Fruit fly (Drosophila melanogaster) whole organism, embryonic: ENCODE measurements around the gene Nepl13.

Experiments used
- B-H1 ChIP-seq: fragments of 200-800 bp; sonication (Bioruptor generic); IDR thresholded peaks from 3 replicates; pipeline ENCODE4 v1.3.6; 2022; ENCODE audit warnings: missing biosample characterization, missing genetic modification characterization
- BEAF-32 ChIP-seq: fragments of 200-800 bp; sonication (Bioruptor generic); optimal IDR thresholded peaks from 3 replicates; lab custom pipeline; 2017; ENCODE audit warnings: missing biosample characterization, missing genetic modification characterization, mild to moderate bottlenecking, moderate library complexity, missing genetic modification reagents
- C15 ChIP-seq: fragments of 200-800 bp; sonication (Bioruptor generic); IDR thresholded peaks from 3 replicates; pipeline ENCODE4 v1.3.6; 2022; ENCODE audit warnings: missing biosample characterization, missing genetic modification characterization
- CG11247 ChIP-seq: fragments of 200-800 bp; sonication (Bioruptor generic); IDR thresholded peaks from 2 replicates; pipeline ENCODE4 v1.3.6; 2022; ENCODE audit warnings: missing biosample characterization, missing genetic modification characterization
- CG13287 ChIP-seq: fragments of 200-800 bp; sonication (Bioruptor generic); IDR thresholded peaks from 2 replicates; pipeline ENCODE4 v1.3.6; 2022; ENCODE audit warnings: missing biosample characterization, missing genetic modification characterization; ENCODE audit not compliant: partially characterized antibody
- CG14710 ChIP-seq: fragments of 200-800 bp; sonication (Bioruptor generic); optimal IDR thresholded peaks from 3 replicates; lab custom pipeline; 2019; ENCODE audit warnings: missing biosample characterization, mild to moderate bottlenecking, missing genetic modification characterization, moderate library complexity
- CG17186 ChIP-seq: fragments of 200-800 bp; sonication (Bioruptor generic); optimal IDR thresholded peaks from 3 replicates; lab custom pipeline; 2017; ENCODE audit warnings: missing biosample characterization, missing genetic modification reagents, missing genetic modification characterization
- CG1832 ChIP-seq: fragments of 200-800 bp; sonication (Bioruptor generic); optimal IDR thresholded peaks from 2 replicates; lab custom pipeline; 2017; ENCODE audit warnings: missing biosample characterization, mild to moderate bottlenecking, missing genetic modification characterization, inconsistent platforms
- CG2199 ChIP-seq: fragments of 200-800 bp; sonication (Bioruptor generic); IDR thresholded peaks from 3 replicates; pipeline ENCODE4 v1.3.6; 2022; ENCODE audit warnings: missing biosample characterization, missing genetic modification characterization
- CG2889 ChIP-seq: fragments of 200-800 bp; sonication (Bioruptor generic); IDR thresholded peaks from 3 replicates; pipeline ENCODE4 v1.3.6; 2022; ENCODE audit warnings: missing biosample characterization, missing genetic modification characterization
- CG31365 ChIP-seq: fragments of 200-800 bp; sonication (Bioruptor generic); optimal IDR thresholded peaks from 2 replicates; lab custom pipeline; 2018; ENCODE audit warnings: missing biosample characterization, mild to moderate bottlenecking, missing genetic modification characterization
- CG32772 ChIP-seq: fragments of 200-800 bp; sonication (Bioruptor generic); IDR thresholded peaks from 2 replicates; pipeline ENCODE4 v1.3.6; 2022; ENCODE audit warnings: missing biosample characterization, missing genetic modification characterization
- CG34224 ChIP-seq: fragments of 200-800 bp; sonication (Bioruptor generic); IDR thresholded peaks from 3 replicates; pipeline ENCODE4 v1.3.6; 2022; ENCODE audit warnings: missing biosample characterization, missing genetic modification characterization; ENCODE audit not compliant: partially characterized antibody
- CG34422 ChIP-seq: fragments of 200-800 bp; sonication (Bioruptor generic); IDR thresholded peaks from 3 replicates; pipeline ENCODE4 v1.3.6; 2022; ENCODE audit warnings: missing biosample characterization, missing genetic modification characterization
- CG4617 ChIP-seq: fragments of 200-800 bp; sonication (Bioruptor generic); optimal IDR thresholded peaks from 3 replicates; lab custom pipeline; 2016; ENCODE audit warnings: missing biosample characterization, missing genetic modification characterization, borderline replicate concordance
- CG6254 ChIP-seq: fragments of 200-800 bp; sonication (Bioruptor generic); optimal IDR thresholded peaks from 3 replicates; lab custom pipeline; 2017; ENCODE audit warnings: mild to moderate bottlenecking, missing biosample characterization, missing genetic modification reagents, missing genetic modification characterization
- CG7556 ChIP-seq: fragments of 200-800 bp; sonication (Bioruptor generic); optimal IDR thresholded peaks from 2 replicates; lab custom pipeline; 2017; ENCODE audit warnings: missing biosample characterization, mild to moderate bottlenecking, missing genetic modification characterization
- CG9797 ChIP-seq: fragments of 200-800 bp; sonication (Bioruptor generic); optimal IDR thresholded peaks from 3 replicates; lab custom pipeline; 2018; ENCODE audit warnings: missing biosample characterization, mild to moderate bottlenecking, missing genetic modification characterization
- Dp ChIP-seq: fragments of 200-800 bp; sonication (Bioruptor generic); optimal IDR thresholded peaks from 2 replicates; lab custom pipeline; 2018; ENCODE audit warnings: missing biosample characterization, mild to moderate bottlenecking, missing genetic modification characterization, moderate library complexity
- E2f2 ChIP-seq: fragments of 200-800 bp; sonication (Bioruptor generic); IDR thresholded peaks from 2 replicates; pipeline ENCODE4 v1.3.6; 2022; ENCODE audit warnings: missing biosample characterization, missing genetic modification characterization
- Gug ChIP-seq: fragments of 200-800 bp; sonication (Bioruptor generic); IDR thresholded peaks from 4 replicates; pipeline ENCODE4 v1.3.6; 2022; ENCODE audit warnings: missing biosample characterization, missing genetic modification characterization
- HmgZ ChIP-seq: fragments of 200-800 bp; sonication (Bioruptor generic); optimal IDR thresholded peaks from 2 replicates; lab custom pipeline; 2018; ENCODE audit warnings: missing biosample characterization, mild to moderate bottlenecking, missing genetic modification characterization
- Hr51 ChIP-seq, 2 experiments: fragments of 200-800 bp; sonication (Bioruptor generic); optimal IDR thresholded peaks; 2 replicates in 1 of 2; 3 replicates in 1 of 2; lab custom pipeline; 2016 to 2018; ENCODE audit warnings: missing biosample characterization in 2 of 2, missing genetic modification characterization in 2 of 2, mild to moderate bottlenecking in 1 of 2, moderate library complexity in 1 of 2
- MBD-R2 ChIP-seq: fragments of 200-800 bp; sonication (Bioruptor generic); IDR thresholded peaks from 2 replicates; pipeline ENCODE4 v1.3.6; 2022; ENCODE audit warnings: missing biosample characterization, missing genetic modification characterization
- MESR4 ChIP-seq: fragments of 200-800 bp; sonication (Bioruptor generic); optimal IDR thresholded peaks from 2 replicates; lab custom pipeline; 2018; ENCODE audit warnings: missing biosample characterization, mild to moderate bottlenecking, missing genetic modification characterization, moderate library complexity
- NC2α ChIP-seq: fragments of 200-800 bp; sonication (Bioruptor generic); optimal IDR thresholded peaks from 2 replicates; lab custom pipeline; 2016; ENCODE audit warnings: missing biosample characterization, missing genetic modification characterization
- Opbp ChIP-seq: fragments of 200-800 bp; sonication (Bioruptor generic); IDR thresholded peaks from 3 replicates; pipeline ENCODE4 v1.3.6; 2022; ENCODE audit warnings: missing biosample characterization, missing genetic modification characterization; ENCODE audit not compliant: partially characterized antibody
- Scr ChIP-seq: fragments of 200-800 bp; sonication (Bioruptor generic); IDR thresholded peaks from 2 replicates; pipeline ENCODE4 v1.3.6; 2022; ENCODE audit warnings: missing biosample characterization, missing genetic modification characterization; ENCODE audit not compliant: partially characterized antibody
- Sox100B ChIP-seq: fragments of 200-800 bp; sonication (Bioruptor generic); optimal IDR thresholded peaks from 3 replicates; lab custom pipeline; 2018; ENCODE audit warnings: missing biosample characterization, mild to moderate bottlenecking, missing genetic modification characterization
- Sry-δ ChIP-seq: fragments of 200-800 bp; sonication (Bioruptor generic); optimal IDR thresholded peaks from 2 replicates; lab custom pipeline; 2016; ENCODE audit warnings: missing biosample characterization, missing genetic modification characterization
- YL-1 ChIP-seq: fragments of 200-800 bp; sonication (Bioruptor generic); optimal IDR thresholded peaks from 3 replicates; lab custom pipeline; 2017; ENCODE audit warnings: missing biosample characterization, mild to moderate bottlenecking, missing genetic modification characterization
- amos ChIP-seq: fragments of 200-800 bp; sonication (Bioruptor generic); IDR thresholded peaks from 2 replicates; pipeline ENCODE4 v1.3.6; 2022; ENCODE audit warnings: missing biosample characterization, missing genetic modification characterization; ENCODE audit not compliant: partially characterized antibody
- chm ChIP-seq: fragments of 200-800 bp; sonication (Bioruptor generic); IDR thresholded peaks from 2 replicates; pipeline ENCODE4 v1.3.6; 2022; ENCODE audit warnings: missing biosample characterization, missing genetic modification characterization
- exex ChIP-seq: fragments of 200-800 bp; sonication (Bioruptor generic); optimal IDR thresholded peaks from 4 replicates; lab custom pipeline; 2018; ENCODE audit warnings: missing biosample characterization, mild to moderate bottlenecking, missing genetic modification characterization, moderate library complexity
- fru ChIP-seq: fragments of >200 bp; optimal IDR thresholded peaks from 2 replicates; lab custom pipeline; 2017
- gfzf ChIP-seq: fragments of 200-800 bp; sonication (Bioruptor generic); optimal IDR thresholded peaks from 2 replicates; lab custom pipeline; 2016; ENCODE audit warnings: missing biosample characterization, mild to moderate bottlenecking, missing genetic modification characterization, moderate library complexity
- grn ChIP-seq: fragments of 200-800 bp; sonication (Bioruptor generic); optimal IDR thresholded peaks from 3 replicates; lab custom pipeline; 2017; ENCODE audit warnings: missing biosample characterization, missing genetic modification characterization
- hbn ChIP-seq: fragments of 200-800 bp; sonication (Bioruptor generic); IDR thresholded peaks from 2 replicates; pipeline ENCODE4 v1.3.6; 2022; ENCODE audit warnings: missing biosample characterization, missing genetic modification characterization; ENCODE audit not compliant: partially characterized antibody
- mld ChIP-seq: fragments of 200-800 bp; sonication (Bioruptor generic); IDR thresholded peaks from 3 replicates; pipeline ENCODE4 v1.3.6; 2022; ENCODE audit warnings: missing biosample characterization, missing genetic modification characterization; ENCODE audit not compliant: partially characterized antibody
- nmo ChIP-seq: fragments of 200-800 bp; sonication (Bioruptor generic); optimal IDR thresholded peaks from 2 replicates; lab custom pipeline; 2018; ENCODE audit warnings: missing biosample characterization, mild to moderate bottlenecking, missing genetic modification characterization, moderate library complexity
- pzg ChIP-seq: fragments of 200-800 bp; sonication (Bioruptor generic); optimal IDR thresholded peaks from 3 replicates; lab custom pipeline; 2018; ENCODE audit warnings: missing biosample characterization, mild to moderate bottlenecking, missing genetic modification characterization, moderate library complexity
- rib ChIP-seq: fragments of 200-800 bp; sonication (Bioruptor generic); IDR thresholded peaks from 2 replicates; pipeline ENCODE4 v1.3.6; 2022; ENCODE audit warnings: missing biosample characterization, missing genetic modification characterization
- sna ChIP-seq: fragments of 200-800 bp; sonication (Bioruptor generic); IDR thresholded peaks from 2 replicates; pipeline ENCODE4 v1.3.6; 2022; ENCODE audit warnings: missing biosample characterization, missing genetic modification characterization; ENCODE audit not compliant: partially characterized antibody
- stwl ChIP-seq: fragments of 200-800 bp; sonication (Bioruptor generic); optimal IDR thresholded peaks from 3 replicates; lab custom pipeline; 2018; ENCODE audit warnings: missing biosample characterization, mild to moderate bottlenecking, missing genetic modification characterization, moderate library complexity
- vfl ChIP-seq: fragments of 200-800 bp; sonication (Bioruptor generic); optimal IDR thresholded peaks from 2 replicates; lab custom pipeline; 2016; ENCODE audit warnings: missing biosample characterization, missing genetic modification characterization
- vnd ChIP-seq: fragments of 200-800 bp; sonication (Bioruptor generic); IDR thresholded peaks from 3 replicates; pipeline ENCODE4 v1.3.6; 2022; ENCODE audit warnings: missing biosample characterization, missing genetic modification characterization; ENCODE audit not compliant: partially characterized antibody
- zen2 ChIP-seq: fragments of 200-800 bp; sonication (Bioruptor generic); IDR thresholded peaks from 3 replicates; pipeline ENCODE4 v1.3.6; 2022; ENCODE audit warnings: missing biosample characterization, missing genetic modification characterization; ENCODE audit not compliant: partially characterized antibody

The Nepl13 gene

dm6 chr3R:22745432-22745831, 15.4 kb downstream of the Nepl13 start, which contains the start of the genes vret and HP1c (continued):
- TF ChIP-seq rib: no peak
- peak; percentile 24 for TF ChIP-seq Sry-δ (GFP tag; lab: Kevin White, UChicago)
- peak; percentile 33; the same call in 1 of the 2 replicates for TF ChIP-seq amos
- peak; percentile 37; the same call in 1 of the 3 replicates for TF ChIP-seq CG34224 (GFP tag; lab: Robert Waterston, UW)
- no peak for TF ChIP-seq exex (tag; lab: Kevin White, UChicago)
- peak; percentile 7 for TF ChIP-seq nmo (GFP tag; lab: Kevin White, UChicago)
- peak; percentile 48; the same call in 1 of the 3 replicates for TF ChIP-seq CG2199 (GFP tag; lab: Robert Waterston, UW)

dm6 chr3R:22740930-22741329, 19.9 kb downstream of the Nepl13 start, which contains the start of the genes Dcr-1 and CG6985:
Gene Dcr-1, minus strand, starts transcription at chr3R:22741091.
Gene CG6985, plus strand, starts transcription at chr3R:22741150.
- TF ChIP-seq BEAF-32 (GFP tag; lab: Kevin White, UChicago): peak; percentile 19
- TF ChIP-seq CG34422 (GFP tag; lab: Robert Waterston, UW): peak; percentile 54; the same call in 1 of the 3 replicates
- 0 out of 3 replicates have a peak, but pooled peaks have one; percentile 24 for TF ChIP-seq mld (GFP tag; lab: Robert Waterston, UW)
- 0 out of 3 replicates have a peak, but pooled peaks have one; percentile 20 for TF ChIP-seq zen2 (GFP tag; lab: Robert Waterston, UW)
- TF ChIP-seq CG6254 (GFP tag; lab: Kevin White, UChicago): no peak
- peak; percentile 56 for TF ChIP-seq grn (GFP tag; lab: Kevin White, UChicago)
- TF ChIP-seq CG34224 (GFP tag; lab: Robert Waterston, UW): peak; percentile 33; the same call in 2 of the 3 replicates
- TF ChIP-seq vnd (GFP tag; lab: Robert Waterston, UW): peak; percentile 29; the same call in 1 of the 3 replicates
- no peak for TF ChIP-seq Hr51 (GFP tag; optimal IDR thresholded peaks at IDR 0.05; lab: Kevin White, UChicago)
- peak; percentile 40 for TF ChIP-seq stwl (tag; lab: Kevin White, UChicago)
- no peak for TF ChIP-seq chm
- TF ChIP-seq CG2889: no peak
- peak; percentile 42 for TF ChIP-seq pzg (GFP tag; lab: Kevin White, UChicago)
- TF ChIP-seq vfl: no peak
- no peak for TF ChIP-seq CG31365 (tag; lab: Kevin White, UChicago)
- peak; percentile 28; the same call in 1 of the 2 replicates for TF ChIP-seq hbn (GFP tag; lab: Robert Waterston, UW)
- TF ChIP-seq fru (lab: Kevin White, UChicago): no peak
- TF ChIP-seq CG14710 (tag; lab: Kevin White, UChicago): peak; percentile 50
- TF ChIP-seq sna: peak; percentile 45; the same call in 1 of the 2 replicates
- TF ChIP-seq Gug (GFP tag; lab: Robert Waterston, UW): no peak
- peak; percentile 40 for TF ChIP-seq CG13287 (GFP tag; lab: Robert Waterston, UW)
- TF ChIP-seq Dp: peak; percentile 64
- TF ChIP-seq CG7556: no peak
- TF ChIP-seq Sox100B (GFP tag; lab: Kevin White, UChicago): no peak
- TF ChIP-seq CG17186 (GFP tag; lab: Kevin White, UChicago): peak; percentile 20
- TF ChIP-seq CG32772 (GFP tag; lab: Robert Waterston, UW): no peak
- peak; percentile 56 for TF ChIP-seq CG4617 (GFP tag; lab: Kevin White, UChicago)
- peak; percentile 32 for TF ChIP-seq Scr (GFP tag; lab: Robert Waterston, UW)
- TF ChIP-seq HmgZ (tag; lab: Kevin White, UChicago): peak; percentile 11
- 0 out of 3 replicates have a peak, but pooled peaks have one; percentile 24 for TF ChIP-seq Opbp (GFP tag; lab: Robert Waterston, UW)
- TF ChIP-seq MESR4 (GFP tag; lab: Kevin White, UChicago): peak; percentile 53
- TF ChIP-seq B-H1: no peak
- TF ChIP-seq E2f2 (GFP tag; lab: Robert Waterston, UW): peak; percentile 81
- no peak for TF ChIP-seq CG1832
- peak; percentile 69 for TF ChIP-seq gfzf (GFP tag; lab: Kevin White, UChicago)
- TF ChIP-seq NC2α (GFP tag; lab: Kevin White, UChicago): no peak
- TF ChIP-seq C15 (GFP tag; lab: Robert Waterston, UW): no peak
- TF ChIP-seq MBD-R2 (GFP tag; lab: Robert Waterston, UW): peak; percentile 88
- peak; percentile 50 for TF ChIP-seq YL-1
- TF ChIP-seq CG9797 (GFP tag; lab: Kevin White, UChicago): peak; percentile 43
- TF ChIP-seq CG11247 (GFP tag; lab: Robert Waterston, UW): no peak
